Worm (Caenorhabditis elegans) whole organism, L2 larva: ENCODE data around the gene ssp-10.

Experiments used
- C34F6.9 ChIP-seq: fragments of 150-350 bp; optimal IDR thresholded peaks from 2 replicates; lab custom pipeline; 2014; ENCODE audit warnings: missing biosample characterization, missing genetic modification characterization
- F13H6.1 ChIP-seq: sonication (generic microtip); optimal IDR thresholded peaks from 2 replicates; lab custom pipeline; 2016; ENCODE audit warnings: missing genetic modification characterization, missing compliant biosample characterization
- R02D3.7 ChIP-seq: fragments of 150-350 bp; optimal IDR thresholded peaks from 2 replicates; lab custom pipeline; 2014; ENCODE audit warnings: missing biosample characterization, missing genetic modification characterization
- Y55F3AM.14 ChIP-seq: fragments of 200-800 bp; sonication (Bioruptor generic); optimal IDR thresholded peaks from 2 replicates; lab custom pipeline; 2018; ENCODE audit warnings: mild to moderate bottlenecking, missing genetic modification characterization, missing compliant biosample characterization
- ZK546.5 ChIP-seq: sonication (generic microtip); optimal IDR thresholded peaks from 2 replicates; lab custom pipeline; 2017; ENCODE audit warnings: missing biosample characterization, missing genetic modification characterization
- alr-1 ChIP-seq: fragments of 150-350 bp; optimal IDR thresholded peaks from 2 replicates; lab custom pipeline; 2014; ENCODE audit warnings: missing biosample characterization, missing genetic modification characterization
- ama-1 ChIP-seq: fragments of 150-350 bp; optimal IDR thresholded peaks from 2 replicates; lab custom pipeline; 2018; ENCODE audit warnings: inconsistent platforms
- blmp-1 ChIP-seq: sonication (generic microtip); optimal IDR thresholded peaks from 2 replicates; lab custom pipeline; 2017; ENCODE audit warnings: missing genetic modification characterization, mild to moderate bottlenecking, missing compliant biosample characterization, antibody characterized with exemption, moderate library complexity; ENCODE audit not compliant: insufficient read depth
- ceh-16 ChIP-seq: fragments of 150-350 bp; optimal IDR thresholded peaks from 2 replicates; lab custom pipeline; 2014; ENCODE audit warnings: missing biosample characterization, missing genetic modification characterization
- ceh-82 ChIP-seq: fragments of 150-350 bp; optimal IDR thresholded peaks from 2 replicates; lab custom pipeline; 2014; ENCODE audit warnings: missing biosample characterization, missing genetic modification characterization
- crh-2 ChIP-seq: sonication (generic microtip); optimal IDR thresholded peaks from 2 replicates; lab custom pipeline; 2017; ENCODE audit warnings: missing biosample characterization, missing genetic modification characterization
- dmd-4 ChIP-seq: sonication (generic microtip); optimal IDR thresholded peaks from 2 replicates; lab custom pipeline; 2017; ENCODE audit warnings: missing biosample characterization, missing genetic modification characterization
- egl-27 ChIP-seq: sonication (generic microtip); optimal IDR thresholded peaks from 3 replicates; lab custom pipeline; 2017; ENCODE audit warnings: missing biosample characterization, missing genetic modification reagents, missing genetic modification characterization
- elt-3 ChIP-seq: sonication (generic microtip); optimal IDR thresholded peaks from 2 replicates; lab custom pipeline; 2017; ENCODE audit warnings: missing biosample characterization, missing genetic modification characterization
- fos-1 ChIP-seq: fragments of 150-350 bp; optimal IDR thresholded peaks from 2 replicates; lab custom pipeline; 2014; ENCODE audit warnings: missing biosample characterization, missing genetic modification characterization
- gmeb-1 ChIP-seq: fragments of 150-350 bp; optimal IDR thresholded peaks from 2 replicates; lab custom pipeline; 2014; ENCODE audit warnings: missing biosample characterization, missing genetic modification characterization
- lin-11 ChIP-seq: fragments of 150-350 bp; sonication (generic microtip); optimal IDR thresholded peaks from 2 replicates; lab custom pipeline; 2014; ENCODE audit warnings: missing biosample characterization, missing genetic modification characterization, inconsistent platforms, mixed read lengths
- lin-13 ChIP-seq: fragments of 150-350 bp; optimal IDR thresholded peaks from 2 replicates; lab custom pipeline; 2014; ENCODE audit warnings: missing biosample characterization, missing genetic modification reagents, missing genetic modification characterization
- lin-39 ChIP-seq: fragments of 150-350 bp; optimal IDR thresholded peaks from 2 replicates; lab custom pipeline; 2014; ENCODE audit warnings: missing biosample characterization, missing genetic modification reagents, missing genetic modification characterization
- lsy-2 ChIP-seq, 2 experiments: fragments of 150-350 bp in 1 of 2; sonication (generic microtip) in 1 of 2; optimal IDR thresholded peaks; 2 replicates each; lab custom pipeline; 2014 to 2017; ENCODE audit warnings: missing biosample characterization in 2 of 2, missing genetic modification characterization in 2 of 2
- mab-5 ChIP-seq: fragments of 150-350 bp; optimal IDR thresholded peaks from 2 replicates; lab custom pipeline; 2014; ENCODE audit warnings: missing biosample characterization, missing genetic modification characterization
- mbf-1 ChIP-seq: sonication (generic microtip); optimal IDR thresholded peaks from 2 replicates; lab custom pipeline; 2017; ENCODE audit warnings: missing biosample characterization, missing genetic modification characterization
- mdl-1 ChIP-seq, 2 experiments: fragments of 150-350 bp in 1 of 2; sonication (generic microtip) in 1 of 2; optimal IDR thresholded peaks; 2 replicates each; lab custom pipeline; 2017; ENCODE audit warnings: missing biosample characterization in 2 of 2, missing genetic modification characterization in 2 of 2
- nhr-11 ChIP-seq: fragments of 150-350 bp; optimal IDR thresholded peaks from 2 replicates; lab custom pipeline; 2014; ENCODE audit warnings: missing biosample characterization, missing genetic modification characterization
- nhr-129 ChIP-seq: fragments of 150-350 bp; optimal IDR thresholded peaks from 2 replicates; lab custom pipeline; 2014; ENCODE audit warnings: missing biosample characterization, missing genetic modification characterization
- nhr-21 ChIP-seq: fragments of 150-350 bp; optimal IDR thresholded peaks from 2 replicates; lab custom pipeline; 2014; ENCODE audit warnings: missing biosample characterization, missing genetic modification characterization
- nhr-23 ChIP-seq: fragments of 150-350 bp; optimal IDR thresholded peaks from 2 replicates; lab custom pipeline; 2014; ENCODE audit warnings: missing biosample characterization, missing genetic modification reagents, missing genetic modification characterization
- nhr-237 ChIP-seq: fragments of 150-350 bp; optimal IDR thresholded peaks from 2 replicates; lab custom pipeline; 2014; ENCODE audit warnings: missing biosample characterization, missing genetic modification characterization
- nhr-25 ChIP-seq: fragments of 150-350 bp; sonication (generic microtip); optimal IDR thresholded peaks from 3 replicates; lab custom pipeline; 2014; ENCODE audit warnings: missing biosample characterization, missing genetic modification characterization
- nhr-6 ChIP-seq: fragments of 150-350 bp; optimal IDR thresholded peaks from 2 replicates; lab custom pipeline; 2014; ENCODE audit warnings: missing biosample characterization, missing genetic modification characterization
- nhr-77 ChIP-seq: fragments of 150-350 bp; optimal IDR thresholded peaks from 2 replicates; lab custom pipeline; 2014; ENCODE audit warnings: missing biosample characterization, missing genetic modification characterization
- peb-1 ChIP-seq: fragments of 150-350 bp; optimal IDR thresholded peaks from 2 replicates; lab custom pipeline; 2014; ENCODE audit warnings: missing biosample characterization, missing genetic modification characterization
- skn-1 ChIP-seq: sonication (generic microtip); optimal IDR thresholded peaks from 2 replicates; lab custom pipeline; 2017; ENCODE audit warnings: missing biosample characterization, missing genetic modification characterization
- sma-3 ChIP-seq: sonication (generic microtip); optimal IDR thresholded peaks from 2 replicates; lab custom pipeline; 2016; ENCODE audit warnings: missing genetic modification reagents, missing genetic modification characterization, missing compliant biosample characterization
- sma-9 ChIP-seq, 2 experiments: fragments of 150-350 bp in 1 of 2; sonication (generic microtip) in 1 of 2; optimal IDR thresholded peaks; 2 replicates each; lab custom pipeline; 2014 to 2016; ENCODE audit warnings: missing genetic modification characterization in 2 of 2, mild to moderate bottlenecking in 1 of 2, missing biosample characterization in 1 of 2, missing compliant biosample characterization in 1 of 2, missing genetic modification reagents in 1 of 2, moderate library complexity in 1 of 2
- snpc-4 ChIP-seq: fragments of 150-350 bp; optimal IDR thresholded peaks from 2 replicates; lab custom pipeline; 2014; ENCODE audit warnings: missing biosample characterization, missing genetic modification characterization
- unc-39 ChIP-seq: fragments of 150-350 bp; optimal IDR thresholded peaks from 2 replicates; lab custom pipeline; 2014; ENCODE audit warnings: missing biosample characterization, missing genetic modification characterization
- unc-55 ChIP-seq: fragments of 150-350 bp; sonication (generic microtip); optimal IDR thresholded peaks from 3 replicates; lab custom pipeline; 2014; ENCODE audit warnings: missing biosample characterization, missing genetic modification reagents, missing genetic modification characterization
- unc-62 ChIP-seq: fragments of 150-350 bp; optimal IDR thresholded peaks from 2 replicates; lab custom pipeline; 2014; ENCODE audit warnings: missing biosample characterization, missing genetic modification reagents, missing genetic modification characterization
- zag-1 ChIP-seq: fragments of 150-350 bp; optimal IDR thresholded peaks from 2 replicates; lab custom pipeline; 2014; ENCODE audit warnings: missing biosample characterization, missing genetic modification characterization
- ztf-1 ChIP-seq: fragments of 200-800 bp; sonication (Bioruptor generic); conservative IDR thresholded peaks from 2 replicates; pipeline ENCODE4 v1.3.6; 2022; ENCODE audit warnings: missing genetic modification characterization, missing compliant biosample characterization
- ztf-11 ChIP-seq: sonication (generic microtip); optimal IDR thresholded peaks from 2 replicates; lab custom pipeline; 2017; ENCODE audit warnings: missing biosample characterization, missing genetic modification characterization
- ztf-4 ChIP-seq: fragments of 150-350 bp; optimal IDR thresholded peaks from 2 replicates; lab custom pipeline; 2014; ENCODE audit warnings: missing biosample characterization, missing genetic modification characterization

The ssp-10 gene

DNA sequence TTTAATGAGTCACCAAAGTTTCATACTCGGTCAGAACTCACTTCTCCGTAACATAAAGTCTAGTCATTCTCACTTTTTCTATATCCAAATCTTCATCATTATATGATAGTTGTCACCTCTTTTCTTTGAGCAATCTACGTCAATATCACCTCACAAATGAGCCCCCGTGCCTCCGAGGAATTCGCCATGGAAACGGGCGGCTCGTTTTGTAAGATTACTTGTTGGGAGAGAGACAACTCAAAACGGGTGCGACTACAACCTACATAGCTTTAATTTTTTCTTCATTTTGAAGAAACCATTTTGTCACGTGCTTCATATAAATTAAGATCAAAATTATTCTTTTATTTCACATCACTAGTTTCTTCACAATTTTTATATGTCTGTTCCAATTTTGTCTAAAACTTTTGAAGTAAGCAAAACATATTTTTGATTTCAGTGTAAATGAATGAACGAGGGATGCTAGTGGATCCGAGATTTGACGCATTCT lies 28.1 kb upstream of the ssp-10 start, which contains the start of gene nhr-4:
TSS of gene nhr-4 (plus strand) at position 437 of the 487 bp plus-strand sequence.
- no peak for TF ChIP-seq skn-1 (tag; lab: Kevin White, UChicago)
- TF ChIP-seq lin-39 (tag; lab: Kevin White, UChicago) = no peak
- no peak for TF ChIP-seq nhr-237 (tag; lab: Kevin White, UChicago)
- no peak for TF ChIP-seq unc-55
- no peak for TF ChIP-seq mdl-1 (tag; optimal IDR thresholded peaks at IDR 0.05; lab: Kevin White, UChicago)
- no peak for TF ChIP-seq F13H6.1 (tag; lab: Kevin White, UChicago)
- no peak for TF ChIP-seq ztf-4 (tag; lab: Kevin White, UChicago)
- no peak for TF ChIP-seq nhr-77 (tag; lab: Kevin White, UChicago)
- no peak for TF ChIP-seq nhr-11 (tag; lab: Kevin White, UChicago)
- no peak for TF ChIP-seq alr-1 (tag; lab: Kevin White, UChicago)
- TF ChIP-seq ztf-1 (GFP tag; lab: Robert Waterston, UW) = no peak
- no peak for TF ChIP-seq lin-13 (GFP tag; lab: Kevin White, UChicago)
- no peak for TF ChIP-seq dmd-4 (tag; lab: Kevin White, UChicago)
- TF ChIP-seq ceh-82 (tag; lab: Kevin White, UChicago) = no peak
- TF ChIP-seq nhr-25 (tag; lab: Kevin White, UChicago) = no peak
- TF ChIP-seq R02D3.7 = no peak
- no peak for TF ChIP-seq ama-1 (lab: Kevin White, UChicago)
- no peak for TF ChIP-seq zag-1 (tag; lab: Kevin White, UChicago)

DNA sequence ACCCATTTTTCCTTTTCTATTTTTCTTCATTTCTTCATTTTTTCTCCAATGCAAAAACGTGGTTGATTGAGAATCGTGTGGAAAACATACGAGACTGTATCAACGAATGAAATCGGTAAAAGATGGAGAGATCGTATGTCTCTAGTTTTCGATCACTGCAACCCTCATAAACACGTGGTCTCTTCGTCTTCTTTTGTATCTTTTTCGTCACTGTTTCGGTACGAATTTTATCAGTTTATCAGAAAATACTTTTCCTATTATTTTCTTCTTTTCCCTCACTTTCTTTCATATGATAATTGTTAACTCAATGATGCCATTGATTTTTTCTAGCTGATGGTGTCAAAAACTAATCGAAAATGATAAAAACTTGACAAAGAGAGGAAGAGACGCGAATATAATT lies 24.8 kb upstream of the ssp-10 start:
- peak; percentile 53 for TF ChIP-seq crh-2 (tag; lab: Kevin White, UChicago)
- TF ChIP-seq fos-1 (tag; lab: Kevin White, UChicago) = peak; percentile 95
- TF ChIP-seq gmeb-1 (tag; lab: Kevin White, UChicago) = peak; percentile 40
- no peak for TF ChIP-seq alr-1 (tag; lab: Kevin White, UChicago)
- TF ChIP-seq nhr-77 (tag; lab: Kevin White, UChicago) = no peak
- peak in 1 of 2 experiments; percentile 38 for TF ChIP-seq lsy-2 (tag; optimal IDR thresholded peaks at IDR 0.05; lab: Kevin White, UChicago)
- no peak for TF ChIP-seq unc-39
- TF ChIP-seq nhr-129 = peak; percentile 37
- no peak for TF ChIP-seq nhr-23 (tag; lab: Kevin White, UChicago)
- TF ChIP-seq mab-5 = no peak
- no peak for TF ChIP-seq unc-62 (GFP tag; lab: Kevin White, UChicago)
- TF ChIP-seq sma-3 (GFP tag; lab: Kevin White, UChicago) = peak; percentile 54
- TF ChIP-seq F13H6.1 (tag; lab: Kevin White, UChicago) = no peak
- TF ChIP-seq C34F6.9 (tag; lab: Kevin White, UChicago) = no peak
- TF ChIP-seq ztf-4 (tag; lab: Kevin White, UChicago) = peak; percentile 45
- TF ChIP-seq nhr-25 (tag; lab: Kevin White, UChicago) = peak; percentile 81
- TF ChIP-seq sma-9 (GFP tag; optimal IDR thresholded peaks at IDR 0.05; lab: Kevin White, UChicago) = peak; percentile 91
- no peak for TF ChIP-seq sma-9 (tag; optimal IDR thresholded peaks at IDR 0.05; lab: Kevin White, UChicago)
- no peak for TF ChIP-seq ceh-16 (tag; lab: Kevin White, UChicago)
- TF ChIP-seq ama-1 (lab: Kevin White, UChicago) = no peak
- TF ChIP-seq nhr-21 = peak; percentile 75
- peak in 1 of 2 experiments; percentile 47 for TF ChIP-seq mdl-1 (tag; optimal IDR thresholded peaks at IDR 0.05; lab: Kevin White, UChicago)
- no peak for TF ChIP-seq lin-13 (GFP tag; lab: Kevin White, UChicago)
- TF ChIP-seq blmp-1 = peak; percentile 79
- no peak for TF ChIP-seq dmd-4 (tag; lab: Kevin White, UChicago)
- no peak for TF ChIP-seq Y55F3AM.14 (GFP tag; lab: Kevin White, UChicago)
- TF ChIP-seq zag-1 (tag; lab: Kevin White, UChicago) = no peak

DNA sequence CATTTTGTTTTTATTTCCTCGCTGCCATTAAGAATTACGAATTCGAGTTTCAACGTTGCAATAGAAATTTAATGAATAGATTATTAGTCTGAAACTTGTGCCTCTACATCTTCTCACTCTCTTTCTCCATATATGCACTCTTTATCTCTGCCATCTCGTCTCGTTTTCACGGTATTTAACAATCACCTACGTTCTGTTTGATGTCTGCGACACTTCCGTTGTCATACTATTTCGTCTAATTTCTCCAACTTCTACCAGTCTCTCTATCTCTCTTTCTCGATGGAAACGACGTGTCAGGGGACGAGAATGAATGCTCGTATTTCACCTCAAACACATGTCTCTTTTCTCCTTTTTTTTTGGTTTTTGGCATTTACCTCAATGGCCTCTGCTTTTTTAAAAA lies 23.0 kb upstream of the ssp-10 start:
- TF ChIP-seq sma-9 (GFP tag; optimal IDR thresholded peaks at IDR 0.05; lab: Kevin White, UChicago) = peak; percentile 68
- TF ChIP-seq sma-9 (tag; optimal IDR thresholded peaks at IDR 0.05; lab: Kevin White, UChicago) = no peak
- no peak for TF ChIP-seq elt-3 (tag; lab: Kevin White, UChicago)
- TF ChIP-seq snpc-4 (tag; lab: Kevin White, UChicago) = no peak
- TF ChIP-seq peb-1 (tag; lab: Kevin White, UChicago) = no peak
- TF ChIP-seq dmd-4 (tag; lab: Kevin White, UChicago) = no peak
- TF ChIP-seq ztf-11 = no peak
- TF ChIP-seq Y55F3AM.14 (GFP tag; lab: Kevin White, UChicago) = no peak
- peak; percentile 36 for TF ChIP-seq ama-1 (lab: Kevin White, UChicago)
- no peak for TF ChIP-seq nhr-11 (tag; lab: Kevin White, UChicago)
- peak; percentile 90 for TF ChIP-seq crh-2 (tag; lab: Kevin White, UChicago)
- peak; percentile 53 for TF ChIP-seq egl-27 (tag; lab: Kevin White, UChicago)
- TF ChIP-seq nhr-21 = peak; percentile 39
- TF ChIP-seq nhr-129 = peak; percentile 78
- peak; percentile 69 for TF ChIP-seq unc-55
- TF ChIP-seq ceh-82 (tag; lab: Kevin White, UChicago) = no peak
- TF ChIP-seq nhr-77 (tag; lab: Kevin White, UChicago) = no peak
- peak; percentile 73 for TF ChIP-seq F13H6.1 (tag; lab: Kevin White, UChicago)
- peak; percentile 11 for TF ChIP-seq gmeb-1 (tag; lab: Kevin White, UChicago)
- TF ChIP-seq alr-1 (tag; lab: Kevin White, UChicago) = no peak
- peak; percentile 54 for TF ChIP-seq nhr-6 (tag; lab: Kevin White, UChicago)
- TF ChIP-seq mbf-1 (tag; lab: Kevin White, UChicago) = no peak
- TF ChIP-seq ZK546.5 = no peak
- TF ChIP-seq lin-13 (GFP tag; lab: Kevin White, UChicago) = peak; percentile 28
- TF ChIP-seq zag-1 (tag; lab: Kevin White, UChicago) = no peak
- TF ChIP-seq C34F6.9 (tag; lab: Kevin White, UChicago) = peak; percentile 61
- TF ChIP-seq lsy-2 (tag; optimal IDR thresholded peaks at IDR 0.05; lab: Kevin White, UChicago) = peak in 1 of 2 experiments; percentile 56
- TF ChIP-seq lin-11 (tag; lab: Kevin White, UChicago) = no peak
- TF ChIP-seq unc-39 = no peak
- no peak for TF ChIP-seq R02D3.7
- TF ChIP-seq mab-5 = no peak
- TF ChIP-seq sma-3 (GFP tag; lab: Kevin White, UChicago) = peak; percentile 10
- TF ChIP-seq lin-39 (tag; lab: Kevin White, UChicago) = no peak
